Fruit fly (Drosophila melanogaster): ENCODE results near the gene CG42827.

Gene CG42827

DNA sequence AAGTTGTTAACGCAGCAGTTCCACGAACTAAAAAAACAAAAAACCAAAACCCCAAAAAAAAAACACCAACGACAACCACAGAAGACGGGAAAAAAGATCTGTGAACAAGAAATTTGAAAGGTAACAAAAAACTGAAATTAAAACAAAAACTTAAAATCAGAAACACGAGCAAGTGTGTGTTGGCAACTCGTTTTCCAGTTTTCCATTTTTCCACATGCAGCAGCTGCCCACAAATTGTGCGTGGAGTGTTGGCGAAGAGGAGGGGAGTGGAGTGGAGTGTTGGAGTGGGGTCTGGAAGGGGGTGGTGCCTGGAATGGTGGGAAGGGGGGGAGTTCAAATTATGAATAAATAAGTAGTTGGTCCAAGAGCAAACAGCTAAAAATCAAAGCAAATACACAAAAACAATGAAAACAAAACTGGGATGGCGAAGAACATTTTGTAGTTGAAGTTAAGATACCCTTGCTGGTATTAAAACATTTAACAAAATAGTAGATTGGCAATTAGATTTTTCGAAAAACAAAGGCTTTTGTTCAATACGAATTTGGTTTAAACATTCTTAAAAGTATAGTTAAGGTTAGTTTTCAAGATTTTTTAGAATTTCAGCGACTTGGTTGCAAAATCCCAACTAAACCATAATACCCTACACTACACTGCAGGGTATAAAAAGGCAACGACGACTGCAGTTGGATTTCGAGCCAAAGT lies 39.2 kb upstream of the CG42827 start:
- TF ChIP-seq Blimp-1 (GFP tag; optimal IDR thresholded peaks at IDR 0.05): no peak
- TF ChIP-seq CG6808 (GFP tag; optimal IDR thresholded peaks at IDR 0.05): no peak
- TF ChIP-seq topi (GFP tag; optimal IDR thresholded peaks at IDR 0.05): peak; percentile 64
- peak; percentile 38 for TF ChIP-seq CG34406 (GFP tag; optimal IDR thresholded peaks at IDR 0.05)
- peak; percentile 62 for TF ChIP-seq acj6 (GFP tag; optimal IDR thresholded peaks at IDR 0.05)
- TF ChIP-seq salr (GFP tag; optimal IDR thresholded peaks at IDR 0.05): no peak
- TF ChIP-seq CG8632 (GFP tag; optimal IDR thresholded peaks at IDR 0.05): peak; percentile 59
- TF ChIP-seq CG6854 (GFP tag; optimal IDR thresholded peaks at IDR 0.05): no peak
- TF ChIP-seq Eip78C (GFP tag): peak; percentile 86
- no peak for TF ChIP-seq spab (GFP tag; optimal IDR thresholded peaks at IDR 0.05)
- TF ChIP-seq ss (GFP tag; optimal IDR thresholded peaks at IDR 0.05): no peak
- peak; percentile 14; the same call in 1 of the 3 replicates for TF ChIP-seq CG8119 (GFP tag; IDR thresholded peaks at IDR 0.05)
- no peak for TF ChIP-seq Gug (GFP tag; IDR thresholded peaks at IDR 0.05)
- no peak for TF ChIP-seq fd85E (GFP tag; optimal IDR thresholded peaks at IDR 0.05)
- TF ChIP-seq dac (GFP tag; optimal IDR thresholded peaks at IDR 0.05): no peak
- TF ChIP-seq OdsH (GFP tag; optimal IDR thresholded peaks at IDR 0.05): peak; percentile 65
- peak; percentile 46 for TF ChIP-seq CG3032 (tag; optimal IDR thresholded peaks at IDR 0.05)
- TF ChIP-seq vri (GFP tag; optimal IDR thresholded peaks at IDR 0.05): peak; percentile 6
- no peak for TF ChIP-seq CG11294 (GFP tag; IDR thresholded peaks at IDR 0.05)
- TF ChIP-seq CG10669 (GFP tag; optimal IDR thresholded peaks at IDR 0.05): peak; percentile 14
- TF ChIP-seq CG7368 (GFP tag; optimal IDR thresholded peaks at IDR 0.05): no peak
- TF ChIP-seq Eip75B (GFP tag; optimal IDR thresholded peaks at IDR 0.05): peak; percentile 16
- TF ChIP-seq CG15336 (GFP tag; IDR thresholded peaks at IDR 0.05): no peak
- peak; percentile 88 for TF ChIP-seq svp (GFP tag)
- TF ChIP-seq fd59A (GFP tag; optimal IDR thresholded peaks at IDR 0.05): no peak
- no peak for TF ChIP-seq Eip93F (GFP tag; optimal IDR thresholded peaks at IDR 0.05)
- TF ChIP-seq Hr4 (GFP tag; optimal IDR thresholded peaks at IDR 0.05): peak; percentile 60
- peak; percentile 80 for TF ChIP-seq Hr39 (GFP tag; optimal IDR thresholded peaks at IDR 0.05)
- TF ChIP-seq pdm3 (GFP tag; optimal IDR thresholded peaks at IDR 0.05): peak; percentile 39
- TF ChIP-seq net (GFP tag; optimal IDR thresholded peaks at IDR 0.05): no peak
- TF ChIP-seq CG4318 (GFP tag; optimal IDR thresholded peaks at IDR 0.05): peak; percentile 40
- TF ChIP-seq CG11762 (GFP tag; optimal IDR thresholded peaks at IDR 0.05; ENCODE audit: insufficient read depth): no peak
- peak; percentile 62 for TF ChIP-seq CG31627 (GFP tag; optimal IDR thresholded peaks at IDR 0.05)
- TF ChIP-seq CG6276 (GFP tag; optimal IDR thresholded peaks at IDR 0.05): peak; percentile 23
- TF ChIP-seq eg (GFP tag; IDR thresholded peaks at IDR 0.05): peak; percentile 46; the same call in 1 of the 3 replicates
- no peak for TF ChIP-seq CG9139 (GFP tag; optimal IDR thresholded peaks at IDR 0.05)
- peak; percentile 30 for TF ChIP-seq CG11902 (GFP tag; optimal IDR thresholded peaks at IDR 0.05)
- TF ChIP-seq Hr38 (GFP tag; optimal IDR thresholded peaks at IDR 0.05): no peak
- TF ChIP-seq CG6163 (GFP tag; IDR thresholded peaks at IDR 0.05): 0 out of 3 replicates have a peak, but pooled peaks have one; percentile 32
- peak; percentile 20 for TF ChIP-seq CG8319 (GFP tag; optimal IDR thresholded peaks at IDR 0.05)
- TF ChIP-seq CG32006 (GFP tag; optimal IDR thresholded peaks at IDR 0.05): peak; percentile 59
- TF ChIP-seq lz (GFP tag; optimal IDR thresholded peaks at IDR 0.05): peak; percentile 49
- peak; percentile 71 for TF ChIP-seq Sox102F (GFP tag; optimal IDR thresholded peaks at IDR 0.05)
- TF ChIP-seq cyc (GFP tag; optimal IDR thresholded peaks at IDR 0.05): peak; percentile 64
- no peak for TF ChIP-seq Ets96B (tag; optimal IDR thresholded peaks at IDR 0.05)
- TF ChIP-seq achi (GFP tag; optimal IDR thresholded peaks at IDR 0.05): no peak
- peak; percentile 34 for TF ChIP-seq CG6792 (GFP tag; optimal IDR thresholded peaks at IDR 0.05)
- TF ChIP-seq dsx (GFP tag; optimal IDR thresholded peaks at IDR 0.05; ENCODE audit: poor library complexity, severe bottlenecking): no peak
- TF ChIP-seq Met (GFP tag; optimal IDR thresholded peaks at IDR 0.05): peak; percentile 70
- peak; percentile 46 for TF ChIP-seq CG3919 (GFP tag; optimal IDR thresholded peaks at IDR 0.05)
- TF ChIP-seq CG10631 (GFP tag; optimal IDR thresholded peaks at IDR 0.05): peak; percentile 40
